Worm (Caenorhabditis elegans) whole organism, young adult: ENCODE data around the gene R08C7.4.
A peak's percentile ranks its signal among the peaks of the same experiment; 100 is the strongest.

ENCODE experiments used
- B0019.2 ChIP-seq: fragments of 200-800 bp; sonication (Bioruptor generic); conservative IDR thresholded peaks from 2 replicates; pipeline ENCODE4 v1.3.6; 2022; ENCODE audit warnings: missing genetic modification reagents, missing genetic modification characterization, missing compliant biosample characterization
- B0035.1 ChIP-seq: sonication (generic microtip); optimal IDR thresholded peaks from 2 replicates; lab custom pipeline; 2016; ENCODE audit warnings: missing genetic modification characterization, mild to moderate bottlenecking, missing compliant biosample characterization, missing genotype, missing genetic modification reagents
- B0261.1 ChIP-seq: sonication (generic microtip); optimal IDR thresholded peaks from 2 replicates; lab custom pipeline; 2016; ENCODE audit warnings: mild to moderate bottlenecking, missing genetic modification characterization, moderate library complexity, missing compliant biosample characterization
- B0336.3 ChIP-seq: fragments of 200-800 bp; sonication (Bioruptor generic); IDR thresholded peaks from 2 replicates; pipeline ENCODE4 v1.3.6; 2022; ENCODE audit warnings: missing genetic modification characterization, missing compliant biosample characterization
- C17E4.6 ChIP-seq: fragments of 200-800 bp; sonication (Bioruptor generic); IDR thresholded peaks from 2 replicates; pipeline ENCODE4 v1.3.6; 2022; ENCODE audit warnings: missing genetic modification reagents, missing genetic modification characterization, missing compliant biosample characterization
- D2030.7 ChIP-seq: fragments of 200-800 bp; sonication (Bioruptor generic); IDR thresholded peaks from 2 replicates; pipeline ENCODE4 v1.3.6; 2022; ENCODE audit warnings: missing genetic modification reagents, missing genetic modification characterization, missing compliant biosample characterization
- F49E8.2 ChIP-seq: sonication (generic microtip); optimal IDR thresholded peaks from 3 replicates; lab custom pipeline; 2017; ENCODE audit warnings: missing genetic modification characterization, mild to moderate bottlenecking, missing compliant biosample characterization, antibody characterized with exemption, moderate library complexity; ENCODE audit not compliant: insufficient read depth
- F57C9.4 ChIP-seq: sonication (generic microtip); optimal IDR thresholded peaks from 2 replicates; lab custom pipeline; 2017; ENCODE audit warnings: mild to moderate bottlenecking, missing genetic modification characterization, missing compliant biosample characterization
- T07F8.4 ChIP-seq: sonication (generic microtip); optimal IDR thresholded peaks from 2 replicates; lab custom pipeline; 2016; ENCODE audit warnings: mild to moderate bottlenecking, missing genetic modification characterization, moderate library complexity, missing compliant biosample characterization
- T26A5.8 ChIP-seq: sonication (generic microtip); optimal IDR thresholded peaks from 2 replicates; lab custom pipeline; 2016; ENCODE audit warnings: missing genetic modification characterization, missing compliant biosample characterization
- Y67H2A.10 ChIP-seq: fragments of 200-800 bp; sonication (Bioruptor generic); conservative IDR thresholded peaks from 2 replicates; pipeline ENCODE4 v1.3.6; 2022; ENCODE audit warnings: missing genetic modification reagents, missing genetic modification characterization, missing compliant biosample characterization
- akir-1 ChIP-seq: fragments of 200-800 bp; sonication (Bioruptor generic); optimal IDR thresholded peaks from 2 replicates; lab custom pipeline; 2018; ENCODE audit warnings: mild to moderate bottlenecking, missing genetic modification characterization, moderate library complexity, missing compliant biosample characterization
- aptf-3 ChIP-seq: fragments of 200-800 bp; sonication (Bioruptor generic); IDR thresholded peaks from 2 replicates; pipeline ENCODE4 v1.3.6; 2022; ENCODE audit warnings: missing genetic modification characterization, missing compliant biosample characterization
- athp-1 ChIP-seq: sonication (generic microtip); optimal IDR thresholded peaks from 2 replicates; lab custom pipeline; 2017; ENCODE audit warnings: mild to moderate bottlenecking, missing genetic modification characterization, missing compliant biosample characterization
- attf-6 ChIP-seq: fragments of 200-800 bp; sonication (Bioruptor generic); IDR thresholded peaks from 2 replicates; pipeline ENCODE4 v1.3.6; 2022; ENCODE audit warnings: missing genetic modification reagents, missing genetic modification characterization, missing compliant biosample characterization
- bed-1 ChIP-seq: fragments of 200-800 bp; sonication (Bioruptor generic); IDR thresholded peaks from 2 replicates; pipeline ENCODE4 v1.3.6; 2022; ENCODE audit warnings: missing genetic modification reagents, missing genetic modification characterization, missing compliant biosample characterization
- ccch-3 ChIP-seq: fragments of 200-800 bp; sonication (Bioruptor generic); optimal IDR thresholded peaks from 2 replicates; lab custom pipeline; 2018; ENCODE audit warnings: mild to moderate bottlenecking, missing genetic modification characterization, missing compliant biosample characterization
- ceh-27 ChIP-seq: fragments of 200-800 bp; sonication (Bioruptor generic); optimal IDR thresholded peaks from 2 replicates; lab custom pipeline; 2018; ENCODE audit warnings: mild to moderate bottlenecking, missing genetic modification characterization, moderate library complexity, missing compliant biosample characterization
- dox-1 ChIP-seq: fragments of 200-800 bp; sonication (Bioruptor generic); IDR thresholded peaks from 2 replicates; pipeline ENCODE4 v1.3.6; 2022; ENCODE audit warnings: missing genetic modification reagents, missing genetic modification characterization, missing compliant biosample characterization
- efl-1 ChIP-seq: fragments of 150-350 bp; optimal IDR thresholded peaks from 2 replicates; lab custom pipeline; 2014; ENCODE audit warnings: missing biosample characterization, missing genetic modification reagents, missing genetic modification characterization
- egl-18 ChIP-seq: fragments of 200-800 bp; sonication (Bioruptor generic); IDR thresholded peaks from 2 replicates; pipeline ENCODE4 v1.3.6; 2022; ENCODE audit warnings: missing genetic modification reagents, missing genetic modification characterization, missing compliant biosample characterization
- egl-44 ChIP-seq: fragments of 200-800 bp; sonication (Bioruptor generic); IDR thresholded peaks from 2 replicates; pipeline ENCODE4 v1.3.6; 2022; ENCODE audit warnings: missing genetic modification reagents, missing genetic modification characterization, missing compliant biosample characterization
- egrh-3 ChIP-seq: fragments of 200-800 bp; sonication (Bioruptor generic); IDR thresholded peaks from 2 replicates; pipeline ENCODE4 v1.3.6; 2022; ENCODE audit warnings: missing genetic modification reagents, missing genetic modification characterization, missing compliant biosample characterization
- fkh-3 ChIP-seq: sonication (generic microtip); optimal IDR thresholded peaks from 2 replicates; lab custom pipeline; 2016; ENCODE audit warnings: mild to moderate bottlenecking, missing genetic modification characterization, missing compliant biosample characterization
- gei-17 ChIP-seq: fragments of 200-800 bp; sonication (Bioruptor generic); optimal IDR thresholded peaks from 2 replicates; lab custom pipeline; 2018; ENCODE audit warnings: mild to moderate bottlenecking, missing genetic modification characterization, missing compliant biosample characterization
- hlh-12 ChIP-seq: sonication (generic microtip); optimal IDR thresholded peaks from 2 replicates; lab custom pipeline; 2016; ENCODE audit warnings: missing genetic modification characterization, missing compliant biosample characterization
- hrde-1 ChIP-seq: sonication (generic microtip); optimal IDR thresholded peaks from 2 replicates; lab custom pipeline; 2016; ENCODE audit warnings: missing genetic modification characterization, mild to moderate bottlenecking, missing compliant biosample characterization, moderate library complexity, missing genotype, missing genetic modification reagents, borderline replicate concordance
- lag-1 ChIP-seq: fragments of 200-800 bp; sonication (Bioruptor generic); IDR thresholded peaks from 2 replicates; pipeline ENCODE4 v1.3.6; 2022; ENCODE audit warnings: missing genetic modification reagents, missing genetic modification characterization, missing compliant biosample characterization
- lin-40 ChIP-seq: sonication (generic microtip); optimal IDR thresholded peaks from 2 replicates; lab custom pipeline; 2016; ENCODE audit warnings: missing genetic modification characterization, mild to moderate bottlenecking, missing compliant biosample characterization, missing genotype, missing genetic modification reagents
- madf-8 ChIP-seq: fragments of 200-800 bp; sonication (Bioruptor generic); conservative IDR thresholded peaks from 2 replicates; pipeline ENCODE4 v1.3.6; 2022; ENCODE audit warnings: missing genetic modification reagents, missing genetic modification characterization, missing compliant biosample characterization
- nfya-1 ChIP-seq: sonication (generic microtip); optimal IDR thresholded peaks from 2 replicates; lab custom pipeline; 2017; ENCODE audit warnings: antibody characterized with exemption, missing compliant biosample characterization, missing genetic modification characterization, borderline replicate concordance; ENCODE audit not compliant: insufficient read depth
- nfya-2 ChIP-seq: fragments of 200-800 bp; sonication (Bioruptor generic); IDR thresholded peaks from 2 replicates; pipeline ENCODE4 v1.3.6; 2022; ENCODE audit warnings: missing genetic modification reagents, missing genetic modification characterization, missing compliant biosample characterization
- nfyb-1 ChIP-seq: fragments of 200-800 bp; sonication (Bioruptor generic); IDR thresholded peaks from 2 replicates; pipeline ENCODE4 v1.3.6; 2022; ENCODE audit warnings: missing genetic modification reagents, missing genetic modification characterization, missing compliant biosample characterization
- nhr-120 ChIP-seq: fragments of 200-800 bp; sonication (Bioruptor generic); IDR thresholded peaks from 2 replicates; pipeline ENCODE4 v1.3.6; 2022; ENCODE audit warnings: missing genetic modification characterization, missing compliant biosample characterization
- pbrm-1 ChIP-seq: fragments of 200-800 bp; sonication (Bioruptor generic); IDR thresholded peaks from 2 replicates; pipeline ENCODE4 v1.3.6; 2022; ENCODE audit warnings: missing genetic modification reagents, missing genetic modification characterization, missing compliant biosample characterization
- pha-4 ChIP-seq: fragments of 150-350 bp; sonication (generic microtip); optimal IDR thresholded peaks from 2 replicates; lab custom pipeline; 2014; ENCODE audit warnings: missing biosample characterization, missing genetic modification reagents, missing genetic modification characterization
- sea-2 ChIP-seq: fragments of 200-800 bp; sonication (Bioruptor generic); IDR thresholded peaks from 2 replicates; pipeline ENCODE4 v1.3.6; 2022; ENCODE audit warnings: missing genetic modification characterization, missing compliant biosample characterization
- snpc-1.1 ChIP-seq: sonication (generic microtip); optimal IDR thresholded peaks from 2 replicates; lab custom pipeline; 2017; ENCODE audit warnings: missing genetic modification characterization, mild to moderate bottlenecking, missing compliant biosample characterization, antibody characterized with exemption, moderate library complexity, missing genotype, missing genetic modification reagents; ENCODE audit not compliant: insufficient read depth
- snpc-1.3 ChIP-seq: sonication (generic microtip); optimal IDR thresholded peaks from 2 replicates; lab custom pipeline; 2017; ENCODE audit warnings: missing genetic modification characterization, mild to moderate bottlenecking, missing compliant biosample characterization, antibody characterized with exemption, moderate library complexity, missing genotype, missing genetic modification reagents; ENCODE audit not compliant: insufficient read depth
- snpc-3.4 ChIP-seq: sonication (generic microtip); optimal IDR thresholded peaks from 2 replicates; lab custom pipeline; 2017; ENCODE audit warnings: missing genetic modification characterization, mild to moderate bottlenecking, missing compliant biosample characterization, antibody characterized with exemption, moderate library complexity, missing genotype, missing genetic modification reagents
- sptf-2 ChIP-seq: fragments of 200-800 bp; sonication (Bioruptor generic); optimal IDR thresholded peaks from 2 replicates; lab custom pipeline; 2018; ENCODE audit warnings: mild to moderate bottlenecking, missing genetic modification characterization, missing compliant biosample characterization
- tbp1 ChIP-seq: fragments of 200-800 bp; sonication (Bioruptor generic); optimal IDR thresholded peaks from 2 replicates; lab custom pipeline; 2018; ENCODE audit warnings: mild to moderate bottlenecking, missing genetic modification characterization, missing compliant biosample characterization
- zfh-2 ChIP-seq: fragments of 200-800 bp; sonication (Bioruptor generic); conservative IDR thresholded peaks from 2 replicates; pipeline ENCODE4 v1.3.6; 2022; ENCODE audit warnings: missing genetic modification reagents, missing genetic modification characterization, missing compliant biosample characterization
- ztf-22 ChIP-seq: fragments of 200-800 bp; sonication (Bioruptor generic); optimal IDR thresholded peaks from 2 replicates; lab custom pipeline; 2018; ENCODE audit warnings: mild to moderate bottlenecking, missing genetic modification characterization, moderate library complexity, missing compliant biosample characterization
- ztf-26 ChIP-seq: sonication (generic microtip); optimal IDR thresholded peaks from 2 replicates; lab custom pipeline; 2017; ENCODE audit warnings: missing genetic modification characterization, missing compliant biosample characterization
- ztf-3 ChIP-seq: fragments of 200-800 bp; sonication (Bioruptor generic); optimal IDR thresholded peaks from 2 replicates; lab custom pipeline; 2018; ENCODE audit warnings: mild to moderate bottlenecking, missing genetic modification characterization, missing compliant biosample characterization
- ztf-6 ChIP-seq: fragments of 200-800 bp; sonication (Bioruptor generic); IDR thresholded peaks from 2 replicates; pipeline ENCODE4 v1.3.6; 2022; ENCODE audit warnings: missing genetic modification reagents, missing genetic modification characterization, missing compliant biosample characterization

The R08C7.4 gene

ce11 chrIV:4468046-4468727 lies 33.4 kb downstream of the R08C7.4 start (continued):
- TF ChIP-seq ceh-27 (GFP tag; lab: Kevin White, UChicago) (peak; percentile 38), T07F8.4 (tag; lab: Kevin White, UChicago) (no peak), C17E4.6 (GFP tag; lab: Robert Waterston, UW) (no peak), ztf-6 (GFP tag; lab: Robert Waterston, UW) (no peak; the same call in 1 of the 2 replicates), ztf-22 (GFP tag; lab: Kevin White, UChicago) (no peak), B0261.1 (no peak), bed-1 (GFP tag; lab: Robert Waterston, UW) (0 out of 2 replicates have a peak, but pooled peaks have one; percentile 3), madf-8 (GFP tag; lab: Robert Waterston, UW) (peak; percentile 59), D2030.7 (peak; percentile 33; the same call in 1 of the 2 replicates), T26A5.8 (tag; lab: Kevin White, UChicago) (no peak), athp-1 (peak; percentile 75), snpc-1.3 (tag; lab: Kevin White, UChicago) (no peak), tbp1 (GFP tag; lab: Kevin White, UChicago) (peak; percentile 60), nfya-2 (no peak), egrh-3 (GFP tag; lab: Robert Waterston, UW) (peak; percentile 55), nhr-120 (no peak; the same call in 1 of the 2 replicates), zfh-2 (GFP tag; lab: Robert Waterston, UW) (no peak), egl-18 (GFP tag; lab: Robert Waterston, UW) (no peak), pbrm-1 (GFP tag; lab: Robert Waterston, UW) (no peak; the same call in 1 of the 2 replicates), pha-4 (tag; lab: Kevin White, UChicago) (peak; percentile 70), gei-17 (no peak), Y67H2A.10 (no peak), fkh-3 (tag; lab: Kevin White, UChicago) (no peak), sptf-2 (GFP tag; lab: Kevin White, UChicago) (no peak), nfya-1 (tag; lab: Kevin White, UChicago) (no peak), hrde-1 (tag; lab: Kevin White, UChicago) (no peak), dox-1 (GFP tag; lab: Robert Waterston, UW) (peak; percentile 60; the same call in 1 of the 2 replicates), lin-40 (tag; lab: Kevin White, UChicago) (peak; percentile 65), ztf-3 (peak; percentile 12), ztf-26 (peak; percentile 82), B0019.2 (GFP tag; lab: Robert Waterston, UW) (0 out of 2 replicates have a peak, but pooled peaks have one; percentile 29), akir-1 (no peak), lag-1 (GFP tag; lab: Robert Waterston, UW) (no peak), F49E8.2 (tag; lab: Kevin White, UChicago) (peak; percentile 67), ccch-3 (GFP tag; lab: Kevin White, UChicago) (no peak), nfyb-1 (GFP tag; lab: Robert Waterston, UW) (0 out of 2 replicates have a peak, but pooled peaks have one; percentile 21), F57C9.4 (peak; percentile 24), sea-2 (GFP tag; lab: Robert Waterston, UW) (no peak), B0035.1 (tag; lab: Kevin White, UChicago) (peak; percentile 82), snpc-1.1 (tag; lab: Kevin White, UChicago) (peak; percentile 18), egl-44 (GFP tag; lab: Robert Waterston, UW) (no peak), B0336.3 (peak; percentile 85), efl-1 (GFP tag; lab: Kevin White, UChicago) (peak; percentile 34), snpc-3.4 (tag; lab: Kevin White, UChicago) (no peak), attf-6 (GFP tag; lab: Robert Waterston, UW) (no peak), hlh-12 (tag; lab: Kevin White, UChicago) (no peak), aptf-3 (GFP tag; lab: Robert Waterston, UW) (no peak)
